Worm (Caenorhabditis elegans): Measurements from ENCODE around the gene T25C12.3.

ce11 chrX:11482637-11483036 is 17.2 kb downstream of the T25C12.3 start:
- TF ChIP-seq hnd-1 (tag; optimal IDR thresholded peaks at IDR 0.05) (no peak), hmg-4 (GFP tag; optimal IDR thresholded peaks at IDR 0.05) (no peak), ceh-13 (GFP tag; optimal IDR thresholded peaks at IDR 0.05) (no peak), ama-1 (optimal IDR thresholded peaks at IDR 0.05) (no peak)

Data from whole organism, early embryonic.